Fruit fly (Drosophila melanogaster): ENCODE measurements around the gene CG46059.

CG46059 gene

DNA sequence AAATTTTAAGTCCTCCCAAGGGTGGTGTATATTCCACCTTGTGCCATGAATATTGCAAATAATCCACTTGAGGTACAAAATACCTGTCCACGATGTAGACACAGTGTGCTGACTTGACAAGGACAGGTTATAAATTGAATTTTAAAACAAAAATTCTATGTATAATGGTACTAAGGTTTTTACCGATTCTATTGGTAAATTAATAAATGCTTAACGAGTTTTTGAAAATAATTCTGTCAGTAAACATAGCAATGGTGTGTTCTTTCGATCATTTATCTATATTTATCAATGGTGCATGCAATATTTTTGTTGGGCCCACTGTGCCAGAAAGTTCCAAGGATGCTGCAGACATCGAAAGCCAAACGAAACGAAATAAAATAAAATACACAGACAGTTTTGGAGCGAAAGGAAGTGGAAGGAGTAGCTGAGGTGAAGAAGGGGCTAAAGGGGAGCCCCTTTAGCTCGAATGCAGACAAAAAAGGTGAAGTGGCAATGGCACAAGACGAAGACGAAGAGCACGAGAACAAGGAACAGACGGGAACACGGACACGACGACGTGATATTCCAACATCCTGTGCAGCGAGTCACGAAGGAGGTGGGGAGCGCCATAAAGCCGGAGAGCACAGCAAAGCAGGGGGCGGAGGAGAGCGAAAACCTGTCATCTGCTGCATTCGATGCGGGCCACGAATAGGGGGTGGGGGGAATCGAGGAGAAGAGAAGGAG lies 47.5 kb downstream of the CG46059 start:
- TF ChIP-seq pan (optimal IDR thresholded peaks at IDR 0.05), result no peak
- TF ChIP-seq Sp1 (GFP tag; optimal IDR thresholded peaks at IDR 0.05), result peak; percentile 71
- no peak for TF ChIP-seq dsf (GFP tag; optimal IDR thresholded peaks at IDR 0.05; ENCODE audit: borderline replicate concordance)
- no peak for TF ChIP-seq CrebA (GFP tag; optimal IDR thresholded peaks at IDR 0.05; ENCODE audit: borderline replicate concordance)
- no peak for TF ChIP-seq sv (GFP tag; optimal IDR thresholded peaks at IDR 0.05)
- no peak for TF ChIP-seq Dfd (GFP tag; optimal IDR thresholded peaks at IDR 0.05)
- TF ChIP-seq Myc (optimal IDR thresholded peaks at IDR 0.05), result no peak
- TF ChIP-seq tai (GFP tag; optimal IDR thresholded peaks at IDR 0.05), result no peak
- TF ChIP-seq ey (GFP tag; optimal IDR thresholded peaks at IDR 0.05), result peak; percentile 86
- peak; percentile 88 for TF ChIP-seq rgr (GFP tag; optimal IDR thresholded peaks at IDR 0.05)
- TF ChIP-seq Mio (GFP tag; optimal IDR thresholded peaks at IDR 0.05), result no peak
- TF ChIP-seq Dif (GFP tag; optimal IDR thresholded peaks at IDR 0.05; ENCODE audit: partially characterized antibody), result peak; percentile 55
- TF ChIP-seq sage (GFP tag; optimal IDR thresholded peaks at IDR 0.05), result peak; percentile 52
- peak; percentile 64 for TF ChIP-seq brk (GFP tag; optimal IDR thresholded peaks at IDR 0.05)
- TF ChIP-seq HLH106 (tag; optimal IDR thresholded peaks at IDR 0.05), result peak; percentile 81
- peak; percentile 83 for TF ChIP-seq OdsH (GFP tag; optimal IDR thresholded peaks at IDR 0.05)
- no peak for TF ChIP-seq Rel (GFP tag; optimal IDR thresholded peaks at IDR 0.05)
- no peak for TF ChIP-seq Rel (tag; optimal IDR thresholded peaks at IDR 0.05)
- no peak for TF ChIP-seq Vsx2 (GFP tag; optimal IDR thresholded peaks at IDR 0.05; ENCODE audit: partially characterized antibody)
- peak; percentile 81 for TF ChIP-seq woc (GFP tag; optimal IDR thresholded peaks at IDR 0.05)
- TF ChIP-seq dl (GFP tag; optimal IDR thresholded peaks at IDR 0.05; ENCODE audit: insufficient read depth in 1 of 2, partially characterized antibody in 2 of 2), result peak in 1 of 2 experiments; percentile 1
- peak; percentile 89 for TF ChIP-seq fru (GFP tag; optimal IDR thresholded peaks at IDR 0.05)
- no peak for TF ChIP-seq jim (GFP tag; optimal IDR thresholded peaks at IDR 0.05)
- no peak for TF ChIP-seq GATAd (GFP tag; optimal IDR thresholded peaks at IDR 0.05)
- no peak for TF ChIP-seq usp (GFP tag; optimal IDR thresholded peaks at IDR 0.05)
- TF ChIP-seq psq (GFP tag; optimal IDR thresholded peaks at IDR 0.05), result no peak
- TF ChIP-seq Hr78 (GFP tag; optimal IDR thresholded peaks at IDR 0.05), result no peak
- TF ChIP-seq dmrt93B (GFP tag; optimal IDR thresholded peaks at IDR 0.05), result peak; percentile 66
- TF ChIP-seq Jra (GFP tag; optimal IDR thresholded peaks at IDR 0.05), result peak; percentile 26
- no peak for TF ChIP-seq Abd-B (GFP tag; optimal IDR thresholded peaks at IDR 0.05)
- peak; percentile 88 for TF ChIP-seq h (GFP tag; optimal IDR thresholded peaks at IDR 0.05)
- peak; percentile 93 for TF ChIP-seq br (GFP tag; optimal IDR thresholded peaks at IDR 0.05)
- TF ChIP-seq CG9705 (GFP tag; optimal IDR thresholded peaks at IDR 0.05), result peak; percentile 39
- peak; percentile 60 for TF ChIP-seq CG32264 (GFP tag; optimal IDR thresholded peaks at IDR 0.05)
- no peak for TF ChIP-seq lola (GFP tag; optimal IDR thresholded peaks at IDR 0.05)
- no peak for TF ChIP-seq Hr83 (GFP tag; optimal IDR thresholded peaks at IDR 0.05; ENCODE audit: poor library complexity, severe bottlenecking)
- TF ChIP-seq foxo (GFP tag; optimal IDR thresholded peaks at IDR 0.05), result peak in 1 of 2 experiments; percentile 84
- peak; percentile 53 for TF ChIP-seq Hnf4 (GFP tag; optimal IDR thresholded peaks at IDR 0.05)
- no peak for TF ChIP-seq N (GFP tag; optimal IDR thresholded peaks at IDR 0.05)

dm6 chr2L:19134814-19135523 lies 48.6 kb downstream of the CG46059 start, which contains the start of gene Polr1D:
Gene Polr1D (minus strand): TSS chr2L:19135233.
- TF ChIP-seq ey (GFP tag; optimal IDR thresholded peaks at IDR 0.05), result no peak
- no peak for TF ChIP-seq tai (GFP tag; optimal IDR thresholded peaks at IDR 0.05)
- TF ChIP-seq Jra (GFP tag; optimal IDR thresholded peaks at IDR 0.05), result peak; percentile 88
- TF ChIP-seq sage (GFP tag; optimal IDR thresholded peaks at IDR 0.05), result no peak
- no peak for TF ChIP-seq CrebA (GFP tag; optimal IDR thresholded peaks at IDR 0.05; ENCODE audit: borderline replicate concordance)
- TF ChIP-seq fru (GFP tag; optimal IDR thresholded peaks at IDR 0.05), result peak; percentile 17
- no peak for TF ChIP-seq Vsx2 (GFP tag; optimal IDR thresholded peaks at IDR 0.05; ENCODE audit: partially characterized antibody)
- TF ChIP-seq Hr78 (GFP tag; optimal IDR thresholded peaks at IDR 0.05), result no peak
- TF ChIP-seq psq (GFP tag; optimal IDR thresholded peaks at IDR 0.05), result peak; percentile 72
- peak; percentile 12 for TF ChIP-seq h (GFP tag; optimal IDR thresholded peaks at IDR 0.05)
- TF ChIP-seq woc (GFP tag; optimal IDR thresholded peaks at IDR 0.05), result peak; percentile 70
- no peak for TF ChIP-seq Rel (GFP tag; optimal IDR thresholded peaks at IDR 0.05)
- TF ChIP-seq Rel (tag; optimal IDR thresholded peaks at IDR 0.05), result peak; percentile 49
- TF ChIP-seq Dif (GFP tag; optimal IDR thresholded peaks at IDR 0.05; ENCODE audit: partially characterized antibody), result peak; percentile 45
- peak; percentile 29 for TF ChIP-seq Hnf4 (GFP tag; optimal IDR thresholded peaks at IDR 0.05)
- peak in 1 of 2 experiments; percentile 52 for TF ChIP-seq foxo (GFP tag; optimal IDR thresholded peaks at IDR 0.05)
- TF ChIP-seq dsf (GFP tag; optimal IDR thresholded peaks at IDR 0.05; ENCODE audit: borderline replicate concordance), result no peak
- peak; percentile 27 for TF ChIP-seq Sp1 (GFP tag; optimal IDR thresholded peaks at IDR 0.05)
- TF ChIP-seq sv (GFP tag; optimal IDR thresholded peaks at IDR 0.05), result no peak
- TF ChIP-seq br (GFP tag; optimal IDR thresholded peaks at IDR 0.05), result peak; percentile 63
- TF ChIP-seq CG32264 (GFP tag; optimal IDR thresholded peaks at IDR 0.05), result no peak

Data from whole organism, wandering third instar larva.